Worm (Caenorhabditis elegans) whole organism, L2 larva: ENCODE measurements around the gene C50B6.9.

Experiments
- F13H6.1 ChIP-seq: sonication (generic microtip); optimal IDR thresholded peaks from 2 replicates; lab custom pipeline; 2016; ENCODE audit warnings: missing genetic modification characterization, missing compliant biosample characterization
- ZK546.5 ChIP-seq: sonication (generic microtip); optimal IDR thresholded peaks from 2 replicates; lab custom pipeline; 2017; ENCODE audit warnings: missing biosample characterization, missing genetic modification characterization
- alr-1 ChIP-seq: fragments of 150-350 bp; optimal IDR thresholded peaks from 2 replicates; lab custom pipeline; 2014; ENCODE audit warnings: missing biosample characterization, missing genetic modification characterization
- aly-2 ChIP-seq: fragments of 150-350 bp; optimal IDR thresholded peaks from 2 replicates; lab custom pipeline; 2014; ENCODE audit warnings: missing biosample characterization, missing genetic modification characterization
- egl-27 ChIP-seq: sonication (generic microtip); optimal IDR thresholded peaks from 3 replicates; lab custom pipeline; 2017; ENCODE audit warnings: missing biosample characterization, missing genetic modification reagents, missing genetic modification characterization
- elt-1 ChIP-seq: fragments of 150-350 bp; optimal IDR thresholded peaks from 2 replicates; lab custom pipeline; 2014; ENCODE audit warnings: missing biosample characterization, missing genetic modification characterization
- elt-3 ChIP-seq: sonication (generic microtip); optimal IDR thresholded peaks from 2 replicates; lab custom pipeline; 2017; ENCODE audit warnings: missing biosample characterization, missing genetic modification characterization
- fos-1 ChIP-seq: fragments of 150-350 bp; optimal IDR thresholded peaks from 2 replicates; lab custom pipeline; 2014; ENCODE audit warnings: missing biosample characterization, missing genetic modification characterization
- lin-13 ChIP-seq: fragments of 150-350 bp; optimal IDR thresholded peaks from 2 replicates; lab custom pipeline; 2014; ENCODE audit warnings: missing biosample characterization, missing genetic modification reagents, missing genetic modification characterization
- nhr-77 ChIP-seq: fragments of 150-350 bp; optimal IDR thresholded peaks from 2 replicates; lab custom pipeline; 2014; ENCODE audit warnings: missing biosample characterization, missing genetic modification characterization
- snpc-4 ChIP-seq: fragments of 150-350 bp; optimal IDR thresholded peaks from 2 replicates; lab custom pipeline; 2014; ENCODE audit warnings: missing biosample characterization, missing genetic modification characterization
- unc-39 ChIP-seq: fragments of 150-350 bp; optimal IDR thresholded peaks from 2 replicates; lab custom pipeline; 2014; ENCODE audit warnings: missing biosample characterization, missing genetic modification characterization

DNA sequence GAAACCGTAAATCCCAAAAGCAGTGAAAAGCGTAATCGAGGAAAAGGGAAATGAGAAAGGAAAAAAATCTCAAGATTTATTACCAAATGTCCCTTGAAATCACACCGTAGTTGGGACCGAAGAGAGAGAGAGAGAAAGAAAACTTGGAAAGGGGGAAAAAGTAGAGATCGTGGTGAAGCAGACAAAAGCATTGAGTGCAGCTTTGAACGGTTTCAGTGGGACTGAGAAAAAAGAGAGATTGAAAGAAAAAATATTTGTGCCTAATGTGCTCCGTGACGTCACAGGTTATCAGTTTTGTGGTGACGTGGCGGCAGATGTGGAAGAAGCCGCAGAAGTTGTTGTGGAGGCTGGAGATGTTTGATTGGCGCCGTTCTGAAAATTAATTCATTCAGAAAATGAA lies 34.1 kb downstream of the C50B6.9 start:
- TF ChIP-seq F13H6.1 (tag; lab: Kevin White, UChicago) (no peak), aly-2 (tag; lab: Kevin White, UChicago) (no peak), alr-1 (tag; lab: Kevin White, UChicago) (no peak), ZK546.5 (tag; lab: Kevin White, UChicago) (no peak), elt-3 (tag; lab: Kevin White, UChicago) (no peak), egl-27 (no peak), unc-39 (tag; lab: Kevin White, UChicago) (no peak), fos-1 (tag; lab: Kevin White, UChicago) (no peak), elt-1 (tag; lab: Kevin White, UChicago) (no peak), nhr-77 (tag; lab: Kevin White, UChicago) (no peak), lin-13 (GFP tag; lab: Kevin White, UChicago) (no peak), snpc-4 (tag; lab: Kevin White, UChicago) (no peak)
